Worm (Caenorhabditis elegans) whole organism, mixed stage, embryonic: ENCODE measurements around the gene F09C6.15.

Source experiments
- blmp-1 ChIP-seq: fragments of 150-350 bp; optimal IDR thresholded peaks from 2 replicates; lab custom pipeline; 2014; ENCODE audit warnings: missing biosample characterization, missing genetic modification characterization
- mab-5 ChIP-seq: fragments of 150-350 bp; optimal IDR thresholded peaks from 2 replicates; lab custom pipeline; 2014; ENCODE audit warnings: missing biosample characterization, missing genetic modification characterization
- mep-1 ChIP-seq: fragments of 150-350 bp; optimal IDR thresholded peaks from 2 replicates; lab custom pipeline; 2017; ENCODE audit warnings: missing biosample characterization, missing genetic modification reagents, missing genetic modification characterization, inconsistent platforms
- nhr-237 ChIP-seq: fragments of 150-350 bp; optimal IDR thresholded peaks from 2 replicates; lab custom pipeline; 2014; ENCODE audit warnings: missing biosample characterization, missing genetic modification characterization
- ztf-11 ChIP-seq: fragments of 150-350 bp; optimal IDR thresholded peaks from 2 replicates; lab custom pipeline; 2014; ENCODE audit warnings: missing biosample characterization, missing genetic modification characterization

ce11 chrV:16893440-16893839 lies at the start of gene F09C6.15:
- no peak for TF ChIP-seq ztf-11
- TF ChIP-seq mep-1 (tag; lab: Kevin White, UChicago): no peak
- no peak for TF ChIP-seq nhr-237 (tag; lab: Kevin White, UChicago)
- TF ChIP-seq mab-5 (tag; lab: Kevin White, UChicago): no peak
- TF ChIP-seq blmp-1 (tag; lab: Kevin White, UChicago): no peak
